Fruit fly (Drosophila melanogaster) whole organism, embryonic: ENCODE measurements around the gene CG45218.

Source experiments
- Bgb ChIP-seq: fragments of 200-800 bp; sonication (Bioruptor generic); IDR thresholded peaks from 2 replicates; pipeline ENCODE4 v1.3.6; 2022; ENCODE audit warnings: missing biosample characterization, missing genetic modification characterization; ENCODE audit not compliant: partially characterized antibody
- CG10274 ChIP-seq: fragments of 200-800 bp; sonication (Bioruptor generic); optimal IDR thresholded peaks from 3 replicates; lab custom pipeline; 2017; ENCODE audit warnings: missing biosample characterization, mild to moderate bottlenecking, missing genetic modification characterization
- CG10321 ChIP-seq: fragments of 200-800 bp; sonication (Bioruptor generic); IDR thresholded peaks from 2 replicates; pipeline ENCODE4 v1.3.6; 2022; ENCODE audit warnings: missing biosample characterization, missing genetic modification characterization
- CG11085 ChIP-seq: fragments of 200-800 bp; sonication (Bioruptor generic); IDR thresholded peaks from 2 replicates; pipeline ENCODE4 v1.3.6; 2022; ENCODE audit warnings: missing biosample characterization, missing genetic modification characterization
- CG12104 ChIP-seq: fragments of 200-800 bp; sonication (Bioruptor generic); optimal IDR thresholded peaks from 3 replicates; lab custom pipeline; 2016; ENCODE audit warnings: missing biosample characterization, missing genetic modification characterization
- CG12299 ChIP-seq: fragments of 200-800 bp; sonication (Bioruptor generic); optimal IDR thresholded peaks from 2 replicates; lab custom pipeline; 2018; ENCODE audit warnings: missing biosample characterization, mild to moderate bottlenecking, missing genetic modification characterization
- CG13624 ChIP-seq: fragments of 200-800 bp; sonication (Bioruptor generic); optimal IDR thresholded peaks from 2 replicates; lab custom pipeline; 2016; ENCODE audit warnings: missing biosample characterization, missing genetic modification characterization
- CG13894 ChIP-seq: fragments of 200-800 bp; sonication (Bioruptor generic); optimal IDR thresholded peaks from 3 replicates; lab custom pipeline; 2018; ENCODE audit warnings: missing biosample characterization, mild to moderate bottlenecking, missing genetic modification characterization, moderate library complexity
- CG15514 ChIP-seq: fragments of 200-800 bp; sonication (Bioruptor generic); optimal IDR thresholded peaks from 3 replicates; lab custom pipeline; 2017; ENCODE audit warnings: missing biosample characterization, missing genetic modification characterization, mild to moderate bottlenecking, moderate library complexity, missing genetic modification reagents
- CG17328 ChIP-seq: fragments of 200-800 bp; sonication (Bioruptor generic); IDR thresholded peaks from 2 replicates; pipeline ENCODE4 v1.3.6; 2022; ENCODE audit warnings: missing biosample characterization, missing genetic modification characterization
- CG17385 ChIP-seq: fragments of 200-800 bp; sonication (Bioruptor generic); optimal IDR thresholded peaks from 3 replicates; lab custom pipeline; 2018; ENCODE audit warnings: missing biosample characterization, mild to moderate bottlenecking, missing genetic modification characterization
- CG2120 ChIP-seq: fragments of 200-800 bp; sonication (Bioruptor generic); optimal IDR thresholded peaks from 3 replicates; lab custom pipeline; 2016; ENCODE audit warnings: missing biosample characterization, missing genetic modification characterization
- CG30431 ChIP-seq: fragments of 200-800 bp; sonication (Bioruptor generic); optimal IDR thresholded peaks from 2 replicates; lab custom pipeline; 2017; ENCODE audit warnings: missing biosample characterization, missing genetic modification characterization
- CG3407 ChIP-seq: fragments of 200-800 bp; sonication (Bioruptor generic); optimal IDR thresholded peaks from 2 replicates; lab custom pipeline; 2018; ENCODE audit warnings: missing biosample characterization, mild to moderate bottlenecking, missing genetic modification characterization
- CG4282 ChIP-seq: fragments of 200-800 bp; sonication (Bioruptor generic); optimal IDR thresholded peaks from 2 replicates; lab custom pipeline; 2016; ENCODE audit warnings: missing biosample characterization, missing genetic modification characterization
- CG4854 ChIP-seq: fragments of 200-800 bp; sonication (Bioruptor generic); optimal IDR thresholded peaks from 2 replicates; lab custom pipeline; 2016; ENCODE audit warnings: missing biosample characterization, missing genetic modification characterization, inconsistent platforms
- CG6654 ChIP-seq: fragments of 200-800 bp; sonication (Bioruptor generic); optimal IDR thresholded peaks from 2 replicates; lab custom pipeline; 2017; ENCODE audit warnings: missing biosample characterization, mild to moderate bottlenecking, missing genetic modification characterization
- CG8924 ChIP-seq: fragments of 200-800 bp; optimal IDR thresholded peaks from 3 replicates; lab custom pipeline; 2019; ENCODE audit warnings: missing biosample characterization, mild to moderate bottlenecking, missing genetic modification characterization, moderate library complexity
- CG9932 ChIP-seq: fragments of 200-800 bp; sonication (Bioruptor generic); IDR thresholded peaks from 2 replicates; pipeline ENCODE4 v1.3.6; 2022; ENCODE audit warnings: missing biosample characterization, missing genetic modification characterization
- D19A ChIP-seq: fragments of 200-800 bp; optimal IDR thresholded peaks from 3 replicates; lab custom pipeline; 2019; ENCODE audit warnings: missing biosample characterization, mild to moderate bottlenecking, missing genetic modification characterization, moderate library complexity
- E2f1 ChIP-seq: fragments of 200-800 bp; sonication (Bioruptor generic); IDR thresholded peaks from 2 replicates; pipeline ENCODE4 v1.3.6; 2022; ENCODE audit warnings: missing biosample characterization, missing genetic modification characterization
- Ets65A ChIP-seq: fragments of 200-800 bp; sonication (Bioruptor generic); peaks from one replicate; lab custom pipeline; 2016; ENCODE audit warnings: missing biosample characterization, missing genetic modification characterization
- HLHmδ ChIP-seq: fragments of 200-800 bp; sonication (Bioruptor generic); optimal IDR thresholded peaks from 2 replicates; lab custom pipeline; 2018; ENCODE audit warnings: missing biosample characterization, mild to moderate bottlenecking, missing genetic modification characterization, moderate library complexity
- Lhr ChIP-seq: fragments of 200-800 bp; sonication (Bioruptor generic); optimal IDR thresholded peaks from 3 replicates; lab custom pipeline; 2017; ENCODE audit warnings: mild to moderate bottlenecking, missing biosample characterization, missing genetic modification reagents, missing genetic modification characterization
- Max ChIP-seq: fragments of 200-800 bp; sonication (Bioruptor generic); optimal IDR thresholded peaks from 2 replicates; lab custom pipeline; 2016; ENCODE audit warnings: missing biosample characterization, mild to moderate bottlenecking, missing genetic modification characterization
- NC2α ChIP-seq: fragments of 200-800 bp; sonication (Bioruptor generic); optimal IDR thresholded peaks from 2 replicates; lab custom pipeline; 2016; ENCODE audit warnings: missing biosample characterization, missing genetic modification characterization
- Nf-YA ChIP-seq: fragments of 200-800 bp; sonication (Bioruptor generic); IDR thresholded peaks from 2 replicates; pipeline ENCODE4 v1.3.6; 2022; ENCODE audit warnings: missing biosample characterization, missing genetic modification characterization
- Rfx ChIP-seq: fragments of 200-800 bp; sonication (Bioruptor generic); IDR thresholded peaks from 2 replicates; pipeline ENCODE4 v1.3.6; 2022; ENCODE audit warnings: missing biosample characterization, missing genetic modification characterization
- Rx ChIP-seq: fragments of 200-800 bp; sonication (Bioruptor generic); IDR thresholded peaks from 2 replicates; pipeline ENCODE4 v1.3.6; 2022; ENCODE audit warnings: missing biosample characterization, missing genetic modification characterization
- Six4 ChIP-seq: fragments of 200-800 bp; sonication (Bioruptor generic); optimal IDR thresholded peaks from 2 replicates; lab custom pipeline; 2016; ENCODE audit warnings: missing biosample characterization, missing genetic modification characterization
- Xbp1 ChIP-seq: fragments of 200-800 bp; sonication (Bioruptor generic); optimal IDR thresholded peaks from 3 replicates; lab custom pipeline; 2016; ENCODE audit warnings: missing biosample characterization, mild to moderate bottlenecking, missing genetic modification characterization
- Xrp1 ChIP-seq: fragments of 200-800 bp; sonication (Bioruptor generic); IDR thresholded peaks from 2 replicates; pipeline ENCODE4 v1.3.6; 2022; ENCODE audit warnings: missing biosample characterization, missing genetic modification characterization
- abd-A ChIP-seq: fragments of 200-800 bp; sonication (Bioruptor generic); optimal IDR thresholded peaks from 3 replicates; lab custom pipeline; 2019; ENCODE audit warnings: missing biosample characterization, mild to moderate bottlenecking, missing genetic modification characterization, moderate library complexity
- da ChIP-seq: fragments of 200-800 bp; sonication (Bioruptor generic); optimal IDR thresholded peaks from 2 replicates; lab custom pipeline; 2016; ENCODE audit warnings: missing biosample characterization, missing genetic modification characterization
- dmrt11E ChIP-seq: fragments of 200-800 bp; sonication (Bioruptor generic); optimal IDR thresholded peaks from 3 replicates; lab custom pipeline; 2018; ENCODE audit warnings: missing biosample characterization, mild to moderate bottlenecking, missing genetic modification characterization, moderate library complexity
- ftz-f1 ChIP-seq: fragments of 200-800 bp; sonication (Bioruptor generic); optimal IDR thresholded peaks from 2 replicates; lab custom pipeline; 2016; ENCODE audit warnings: missing biosample characterization, missing genetic modification characterization
- gem ChIP-seq: fragments of 200-800 bp; sonication (Bioruptor generic); optimal IDR thresholded peaks from 2 replicates; lab custom pipeline; 2019; ENCODE audit warnings: missing biosample characterization, mild to moderate bottlenecking, missing genetic modification characterization, moderate library complexity
- h ChIP-seq: fragments of >200 bp; optimal IDR thresholded peaks from 2 replicates; lab custom pipeline; 2017
- jumu ChIP-seq: fragments of 200-800 bp; sonication (Bioruptor generic); optimal IDR thresholded peaks from 3 replicates; lab custom pipeline; 2016; ENCODE audit warnings: missing biosample characterization, missing genetic modification characterization
- ken ChIP-seq: fragments of 200-800 bp; sonication (Bioruptor generic); IDR thresholded peaks from 3 replicates; pipeline ENCODE4 v1.3.6; 2022; ENCODE audit warnings: missing biosample characterization, missing genetic modification characterization
- knrl ChIP-seq: fragments of 200-800 bp; sonication (Bioruptor generic); IDR thresholded peaks from 3 replicates; pipeline ENCODE4 v1.3.6; 2022; ENCODE audit warnings: missing biosample characterization, missing genetic modification characterization; ENCODE audit not compliant: partially characterized antibody
- p53 ChIP-seq: fragments of 200-800 bp; sonication (Bioruptor generic); optimal IDR thresholded peaks from 2 replicates; lab custom pipeline; 2016; ENCODE audit warnings: missing biosample characterization, missing genetic modification characterization
- pzg ChIP-seq: fragments of 200-800 bp; sonication (Bioruptor generic); optimal IDR thresholded peaks from 3 replicates; lab custom pipeline; 2018; ENCODE audit warnings: missing biosample characterization, mild to moderate bottlenecking, missing genetic modification characterization, moderate library complexity
- sr ChIP-seq: fragments of 200-800 bp; sonication (Bioruptor generic); IDR thresholded peaks from 3 replicates; pipeline ENCODE4 v1.3.6; 2022; ENCODE audit warnings: missing biosample characterization, missing genetic modification characterization
- tio ChIP-seq: fragments of 200-800 bp; sonication (Bioruptor generic); optimal IDR thresholded peaks from 2 replicates; lab custom pipeline; 2017; ENCODE audit warnings: missing biosample characterization, missing genetic modification characterization, inconsistent platforms
- tna ChIP-seq: fragments of 200-800 bp; sonication (Bioruptor generic); IDR thresholded peaks from 2 replicates; pipeline ENCODE4 v1.3.6; 2022; ENCODE audit warnings: missing biosample characterization, missing genetic modification characterization; ENCODE audit not compliant: partially characterized antibody
- tx ChIP-seq: fragments of 200-800 bp; sonication (Bioruptor generic); optimal IDR thresholded peaks from 2 replicates; lab custom pipeline; 2016; ENCODE audit warnings: missing biosample characterization, missing genetic modification characterization
- zf30C ChIP-seq: fragments of 200-800 bp; sonication (Bioruptor generic); optimal IDR thresholded peaks from 3 replicates; lab custom pipeline; 2018; ENCODE audit warnings: missing biosample characterization, mild to moderate bottlenecking, missing genetic modification characterization

CG45218 gene

DNA sequence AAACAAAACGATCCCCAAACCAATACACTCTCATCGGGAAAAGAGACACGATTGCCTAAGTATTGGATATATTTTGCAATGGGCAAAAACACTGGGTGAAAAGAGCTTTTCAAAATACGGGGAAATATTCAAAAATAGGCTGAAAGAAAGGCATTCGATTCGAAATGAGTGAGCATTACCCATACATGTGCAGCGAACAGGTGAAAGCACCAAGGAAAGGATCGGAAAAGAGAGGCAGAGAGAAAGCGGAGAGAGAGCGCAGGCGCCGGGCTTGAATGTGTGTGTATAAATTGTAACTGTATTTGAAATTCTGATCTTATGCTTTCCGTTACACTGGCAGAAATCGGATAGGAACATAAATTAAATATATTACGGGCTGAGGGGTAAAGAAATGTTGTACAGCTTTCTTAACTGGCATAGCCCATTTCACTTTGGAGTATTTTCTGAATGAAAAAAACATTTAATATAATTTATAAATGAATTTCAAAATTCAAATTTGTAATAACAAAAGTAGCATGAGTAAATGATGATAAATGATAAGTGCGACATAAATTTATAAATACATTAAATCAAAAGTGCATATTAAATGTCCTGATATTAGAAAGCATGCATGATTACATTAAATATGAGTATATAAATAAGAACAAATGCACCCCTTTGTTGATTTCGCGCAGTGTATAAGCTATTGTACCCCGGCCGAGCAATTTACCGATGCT, 9.8 kb downstream of the CG45218 start (continued):
- peak; percentile 86 for TF ChIP-seq tio
- TF ChIP-seq CG13894 (tag; lab: Kevin White, UChicago): no peak
- no peak for TF ChIP-seq sr (GFP tag; lab: Robert Waterston, UW)
- TF ChIP-seq tna (GFP tag; lab: Robert Waterston, UW): no peak
- peak; percentile 70 for TF ChIP-seq CG12299 (tag; lab: Kevin White, UChicago)
- peak; percentile 54 for TF ChIP-seq CG6654
- TF ChIP-seq Lhr: peak; percentile 39
- TF ChIP-seq gem (tag; lab: Kevin White, UChicago): peak; percentile 88
- no peak for TF ChIP-seq NC2α (GFP tag; lab: Kevin White, UChicago)
- no peak for TF ChIP-seq CG13624 (GFP tag; lab: Kevin White, UChicago)
- peak; percentile 73 for TF ChIP-seq D19A (tag; lab: Kevin White, UChicago)
- TF ChIP-seq h: no peak
- TF ChIP-seq Ets65A (GFP tag; lab: Kevin White, UChicago): peak; percentile 73
- no peak for TF ChIP-seq CG4854 (GFP tag; lab: Kevin White, UChicago)
- TF ChIP-seq CG9932: no peak
- no peak for TF ChIP-seq CG10274 (GFP tag; lab: Kevin White, UChicago)
- no peak for TF ChIP-seq p53 (GFP tag; lab: Kevin White, UChicago)
- TF ChIP-seq CG12104 (GFP tag; lab: Kevin White, UChicago): peak; percentile 62
- peak; percentile 85 for TF ChIP-seq dmrt11E (tag; lab: Kevin White, UChicago)
- peak; percentile 61 for TF ChIP-seq zf30C (GFP tag; lab: Kevin White, UChicago)
- no peak for TF ChIP-seq abd-A (tag; lab: Kevin White, UChicago)
- TF ChIP-seq tx (GFP tag; lab: Kevin White, UChicago): no peak
- peak; percentile 60 for TF ChIP-seq Max (GFP tag; lab: Kevin White, UChicago)
- no peak for TF ChIP-seq pzg (GFP tag; lab: Kevin White, UChicago)
- no peak for TF ChIP-seq ftz-f1 (GFP tag; lab: Kevin White, UChicago)

DNA sequence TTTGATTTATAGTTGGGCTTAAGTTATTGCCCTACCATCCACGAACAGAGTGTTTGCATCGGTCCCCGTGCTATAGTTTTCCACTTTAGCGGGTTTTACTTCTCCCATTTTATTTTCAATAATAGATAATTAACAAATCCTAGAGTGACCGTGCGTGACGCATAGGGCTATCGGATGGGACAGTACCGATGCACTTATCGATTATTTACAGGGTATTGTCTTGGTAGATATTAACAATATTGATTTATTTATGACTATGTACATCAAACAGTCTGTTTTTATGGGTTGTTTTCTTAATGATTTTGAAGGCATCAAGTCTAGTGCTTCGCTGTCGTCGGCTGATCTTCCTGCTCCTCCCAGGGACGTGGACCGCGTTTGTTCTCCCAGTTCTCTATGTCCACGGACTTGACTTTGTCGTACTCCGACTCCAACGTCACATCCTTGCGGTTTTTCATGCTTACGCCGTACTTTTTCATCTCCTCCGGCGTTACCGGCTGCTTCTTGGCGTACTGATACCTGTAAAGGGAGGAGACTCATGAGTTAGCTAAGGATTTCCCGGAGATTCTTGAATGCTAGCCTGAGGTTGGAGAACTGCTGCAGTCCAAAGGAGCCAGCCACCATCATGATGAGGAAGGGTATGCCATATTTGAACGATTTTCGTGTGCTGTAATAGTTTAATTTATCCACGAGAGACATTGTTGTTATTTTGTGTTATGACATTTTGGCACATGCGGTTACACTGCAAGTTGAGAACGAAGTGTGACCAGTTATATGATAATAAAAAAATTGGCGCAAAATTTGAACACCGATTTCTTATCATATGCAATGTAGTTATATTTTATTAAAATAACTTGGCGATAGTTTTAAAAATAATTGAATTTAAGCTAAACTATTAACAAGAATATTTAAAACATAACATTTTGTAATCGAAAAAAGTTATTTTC, 12.4 kb downstream of the CG45218 start, which contains the start of the genes MRG15 and Tm1:
Gene MRG15, minus strand, starts transcription at position 184 of the 944 bp plus-strand sequence.
Gene Tm1, plus strand, starts transcription at position 295 of the 944 bp plus-strand sequence.
- TF ChIP-seq CG30431 (GFP tag; lab: Kevin White, UChicago): no peak
- TF ChIP-seq Nf-YA (GFP tag; lab: Robert Waterston, UW): no peak
- no peak for TF ChIP-seq CG17328 (GFP tag; lab: Robert Waterston, UW)
- no peak for TF ChIP-seq HLHmδ (GFP tag; lab: Kevin White, UChicago)
- TF ChIP-seq Rx (GFP tag; lab: Robert Waterston, UW): no peak
- TF ChIP-seq Bgb (GFP tag; lab: Robert Waterston, UW): peak; percentile 71
- peak; percentile 38 for TF ChIP-seq CG15514 (GFP tag; lab: Kevin White, UChicago)
- no peak for TF ChIP-seq Xrp1
- TF ChIP-seq CG8924: peak; percentile 5
- TF ChIP-seq CG11085 (GFP tag; lab: Robert Waterston, UW): no peak
- TF ChIP-seq jumu (GFP tag; lab: Kevin White, UChicago): peak; percentile 27
- no peak for TF ChIP-seq da
- no peak for TF ChIP-seq p53 (GFP tag; lab: Kevin White, UChicago)
- TF ChIP-seq Xbp1: no peak
- no peak for TF ChIP-seq ken (GFP tag; lab: Robert Waterston, UW)
- no peak for TF ChIP-seq Six4 (GFP tag; lab: Kevin White, UChicago)
- TF ChIP-seq CG3407 (GFP tag; lab: Kevin White, UChicago): no peak
- no peak for TF ChIP-seq CG10321 (GFP tag; lab: Robert Waterston, UW)
- 0 out of 2 replicates have a peak, but pooled peaks have one; percentile 38 for TF ChIP-seq Rfx (GFP tag; lab: Robert Waterston, UW)
- no peak for TF ChIP-seq CG4282
- TF ChIP-seq CG17385 (GFP tag; lab: Kevin White, UChicago): no peak
- TF ChIP-seq gem (tag; lab: Kevin White, UChicago): no peak
- peak; percentile 9 for TF ChIP-seq CG2120 (GFP tag; lab: Kevin White, UChicago)
- no peak for TF ChIP-seq E2f1 (GFP tag; lab: Robert Waterston, UW)
- peak; percentile 66; the same call in 2 of the 3 replicates for TF ChIP-seq knrl (GFP tag; lab: Robert Waterston, UW)
